Worm (Caenorhabditis elegans) whole organism, L3 larva: Measurements from ENCODE around the gene plr-1.

Source experiments
- aly-2 ChIP-seq: fragments of 150-350 bp; optimal IDR thresholded peaks from 2 replicates; lab custom pipeline; 2014; ENCODE audit warnings: missing biosample characterization, missing genetic modification characterization
- ama-1 ChIP-seq: fragments of 150-350 bp; optimal IDR thresholded peaks from 2 replicates; lab custom pipeline; 2018
- mdl-1 ChIP-seq: fragments of 150-350 bp; optimal IDR thresholded peaks from 2 replicates; lab custom pipeline; 2014; ENCODE audit warnings: missing biosample characterization, missing genetic modification characterization
- nfya-1 ChIP-seq: sonication (generic microtip); optimal IDR thresholded peaks from 2 replicates; lab custom pipeline; 2017; ENCODE audit warnings: missing genetic modification characterization, mild to moderate bottlenecking, missing compliant biosample characterization, antibody characterized with exemption, moderate library complexity; ENCODE audit not compliant: insufficient read depth
- nhr-12 ChIP-seq: fragments of 150-350 bp; optimal IDR thresholded peaks from 2 replicates; lab custom pipeline; 2014; ENCODE audit warnings: missing biosample characterization, missing genetic modification characterization
- nhr-76 ChIP-seq: fragments of 150-350 bp; sonication (generic microtip); optimal IDR thresholded peaks from 5 replicates; lab custom pipeline; 2014; ENCODE audit warnings: missing biosample characterization, missing genetic modification characterization
- pha-4 ChIP-seq: fragments of 150-350 bp; optimal IDR thresholded peaks from 2 replicates; lab custom pipeline; 2014; ENCODE audit warnings: missing biosample characterization, missing genetic modification reagents, missing genetic modification characterization
- pqm-1 ChIP-seq: fragments of 150-350 bp; optimal IDR thresholded peaks from 2 replicates; lab custom pipeline; 2017; ENCODE audit warnings: missing biosample characterization, missing genetic modification characterization, inconsistent platforms
- snpc-4 ChIP-seq: fragments of 150-350 bp; optimal IDR thresholded peaks from 2 replicates; lab custom pipeline; 2014; ENCODE audit warnings: missing biosample characterization, missing genetic modification characterization
- zag-1 ChIP-seq: fragments of 150-350 bp; optimal IDR thresholded peaks from 2 replicates; lab custom pipeline; 2014; ENCODE audit warnings: missing biosample characterization, missing genetic modification characterization

- TF ChIP-seq aly-2 (tag; lab: Kevin White, UChicago) (no peak), snpc-4 (tag; lab: Kevin White, UChicago) (no peak), ama-1 (lab: Kevin White, UChicago) (no peak), pqm-1 (tag; lab: Kevin White, UChicago) (no peak), nfya-1 (tag; lab: Kevin White, UChicago) (no peak), nhr-76 (no peak), zag-1 (tag; lab: Kevin White, UChicago) (no peak), pha-4 (tag; lab: Kevin White, UChicago) (no peak), nhr-12 (tag; lab: Kevin White, UChicago) (no peak), mdl-1 (tag; lab: Kevin White, UChicago) (no peak)
Observed at ce11 chrIII:11462332-11462731, 5.7 kb downstream of the plr-1 start.
